Fruit fly (Drosophila melanogaster): Measurements from ENCODE around the gene Aplip1.

The Aplip1 gene

DNA sequence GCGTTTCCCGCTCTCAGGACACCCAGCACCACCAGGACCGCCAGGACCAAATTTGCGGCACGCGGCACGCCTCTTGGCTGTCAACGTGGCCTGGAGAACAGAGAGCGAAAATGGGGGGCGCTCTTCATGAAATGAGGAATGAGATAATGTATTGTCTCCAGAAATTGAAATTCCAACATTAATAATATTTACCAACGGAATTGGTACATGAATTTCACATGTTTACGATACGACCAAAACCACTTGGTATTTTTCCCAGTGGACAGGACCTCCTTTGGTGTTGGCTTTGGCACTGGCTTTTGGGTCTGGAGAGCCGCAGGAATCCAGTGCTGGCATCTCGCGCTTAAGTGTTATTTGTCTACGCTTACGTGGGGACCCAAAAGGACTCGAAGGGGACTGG lies 12.7 kb upstream of the Aplip1 start (continued):
- no peak for TF ChIP-seq bigmax (GFP tag; optimal IDR thresholded peaks at IDR 0.05)
- no peak for TF ChIP-seq HLHmδ (GFP tag; optimal IDR thresholded peaks at IDR 0.05)
- no peak for TF ChIP-seq trh (GFP tag; optimal IDR thresholded peaks at IDR 0.05)
- no peak for TF ChIP-seq nerfin-2 (GFP tag; IDR thresholded peaks at IDR 0.05; ENCODE audit: partially characterized antibody)
- TF ChIP-seq salm (tag; optimal IDR thresholded peaks at IDR 0.05), result no peak
- no peak for TF ChIP-seq CG10979 (tag; optimal IDR thresholded peaks at IDR 0.05)
- TF ChIP-seq gsb-n (tag; optimal IDR thresholded peaks at IDR 0.05), result no peak
- TF ChIP-seq Dref (GFP tag; IDR thresholded peaks at IDR 0.05), result no peak
- no peak for TF ChIP-seq bowl (GFP tag; IDR thresholded peaks at IDR 0.05)
- no peak for TF ChIP-seq CG10274 (GFP tag; optimal IDR thresholded peaks at IDR 0.05)
- no peak for TF ChIP-seq ems (GFP tag; optimal IDR thresholded peaks at IDR 0.05)
- TF ChIP-seq Poxn (GFP tag; IDR thresholded peaks at IDR 0.05), result no peak
- peak; percentile 44 for TF ChIP-seq Meics (GFP tag; optimal IDR thresholded peaks at IDR 0.05)
- no peak for TF ChIP-seq wek (GFP tag; optimal IDR thresholded peaks at IDR 0.05)
- no peak for TF ChIP-seq her (GFP tag; optimal IDR thresholded peaks at IDR 0.05)
- no peak for TF ChIP-seq az2 (GFP tag; optimal IDR thresholded peaks at IDR 0.05)
- no peak for TF ChIP-seq jumu (GFP tag; optimal IDR thresholded peaks at IDR 0.05)
- TF ChIP-seq CG1602 (GFP tag; optimal IDR thresholded peaks at IDR 0.05), result no peak
- peak; percentile 66 for TF ChIP-seq CG18599 (GFP tag; optimal IDR thresholded peaks at IDR 0.05)
- TF ChIP-seq fd96Cb (tag; optimal IDR thresholded peaks at IDR 0.05), result no peak
- no peak for TF ChIP-seq bbx (GFP tag; IDR thresholded peaks at IDR 0.05; ENCODE audit: partially characterized antibody)
- no peak for TF ChIP-seq Neu2 (GFP tag; optimal IDR thresholded peaks at IDR 0.05; ENCODE audit: borderline replicate concordance)
- TF ChIP-seq Oaz (GFP tag; IDR thresholded peaks at IDR 0.05), result 0 out of 2 replicates have a peak, but pooled peaks have one; percentile 27
- TF ChIP-seq hth (optimal IDR thresholded peaks at IDR 0.05), result no peak
- no peak for TF ChIP-seq kni (GFP tag; optimal IDR thresholded peaks at IDR 0.05)
- TF ChIP-seq CG9932 (GFP tag; IDR thresholded peaks at IDR 0.05), result peak; percentile 43; the same call in 1 of the 2 replicates
- TF ChIP-seq Med (GFP tag), result peak; percentile 74
- no peak for TF ChIP-seq eyg (GFP tag; optimal IDR thresholded peaks at IDR 0.05)
- no peak for TF ChIP-seq sna (GFP tag; IDR thresholded peaks at IDR 0.05; ENCODE audit: partially characterized antibody)
- TF ChIP-seq CG17802 (tag; optimal IDR thresholded peaks at IDR 0.05), result no peak
- TF ChIP-seq vnd (GFP tag; IDR thresholded peaks at IDR 0.05; ENCODE audit: partially characterized antibody), result no peak
- TF ChIP-seq mld (GFP tag; IDR thresholded peaks at IDR 0.05; ENCODE audit: partially characterized antibody), result no peak
- TF ChIP-seq gsb (GFP tag; IDR thresholded peaks at IDR 0.05), result no peak
- no peak for TF ChIP-seq HmgZ (tag; optimal IDR thresholded peaks at IDR 0.05)
- peak; percentile 87 for TF ChIP-seq Ets65A (GFP tag)
- TF ChIP-seq zfh2 (GFP tag; optimal IDR thresholded peaks at IDR 0.05), result no peak
- TF ChIP-seq CG7372 (GFP tag; IDR thresholded peaks at IDR 0.05), result no peak
- TF ChIP-seq CG11504 (tag; optimal IDR thresholded peaks at IDR 0.05), result peak; percentile 27
- TF ChIP-seq CG15073 (GFP tag; optimal IDR thresholded peaks at IDR 0.05), result no peak
- TF ChIP-seq ewg (GFP tag; optimal IDR thresholded peaks at IDR 0.05), result no peak
- no peak for TF ChIP-seq CG6689 (GFP tag; IDR thresholded peaks at IDR 0.05)
- no peak for TF ChIP-seq pan (optimal IDR thresholded peaks at IDR 0.05)
- no peak for TF ChIP-seq pan (GFP tag; optimal IDR thresholded peaks at IDR 0.05 in 1 of 2, IDR thresholded peaks at IDR 0.05 in 1 of 2)
- TF ChIP-seq slou (GFP tag; optimal IDR thresholded peaks at IDR 0.05), result no peak
- peak; percentile 5 for TF ChIP-seq Antp (GFP tag; optimal IDR thresholded peaks at IDR 0.05)
- TF ChIP-seq amos (GFP tag; IDR thresholded peaks at IDR 0.05; ENCODE audit: partially characterized antibody), result no peak

All from whole organism, embryonic.